Fruit fly (Drosophila melanogaster) whole organism, embryonic: ENCODE data around the gene yl.

ENCODE experiments used
- Abd-B ChIP-seq: fragments of 200-800 bp; sonication (Bioruptor generic); optimal IDR thresholded peaks from 2 replicates; lab custom pipeline; 2018; ENCODE audit warnings: missing biosample characterization, mild to moderate bottlenecking, missing genetic modification characterization, moderate library complexity
- B-H1 ChIP-seq: fragments of 200-800 bp; sonication (Bioruptor generic); IDR thresholded peaks from 3 replicates; pipeline ENCODE4 v1.3.6; 2022; ENCODE audit warnings: missing biosample characterization, missing genetic modification characterization
- BEAF-32 ChIP-seq: fragments of 200-800 bp; sonication (Bioruptor generic); optimal IDR thresholded peaks from 3 replicates; lab custom pipeline; 2017; ENCODE audit warnings: missing biosample characterization, missing genetic modification characterization, mild to moderate bottlenecking, moderate library complexity, missing genetic modification reagents
- CG12071 ChIP-seq: fragments of 200-800 bp; sonication (Bioruptor generic); optimal IDR thresholded peaks from 3 replicates; lab custom pipeline; 2018; ENCODE audit warnings: missing biosample characterization, mild to moderate bottlenecking, missing genetic modification characterization
- CG12155 ChIP-seq: fragments of 200-800 bp; sonication (Bioruptor generic); optimal IDR thresholded peaks from 3 replicates; lab custom pipeline; 2016; ENCODE audit warnings: missing biosample characterization, missing genetic modification characterization
- CG12391 ChIP-seq: fragments of 200-800 bp; sonication (Bioruptor generic); optimal IDR thresholded peaks from 3 replicates; lab custom pipeline; 2018; ENCODE audit warnings: missing biosample characterization, mild to moderate bottlenecking, missing genetic modification characterization, moderate library complexity
- CG13775 ChIP-seq: fragments of 200-800 bp; sonication (Bioruptor generic); optimal IDR thresholded peaks from 3 replicates; lab custom pipeline; 2017; ENCODE audit warnings: missing biosample characterization, mild to moderate bottlenecking, missing genetic modification characterization
- CG17359 ChIP-seq: fragments of 200-800 bp; sonication (Bioruptor generic); optimal IDR thresholded peaks from 3 replicates; lab custom pipeline; 2018; ENCODE audit warnings: missing biosample characterization, mild to moderate bottlenecking, missing genetic modification characterization, moderate library complexity
- CG30020 ChIP-seq: fragments of 200-800 bp; optimal IDR thresholded peaks from 2 replicates; lab custom pipeline; 2019; ENCODE audit warnings: missing biosample characterization, mild to moderate bottlenecking, missing genetic modification characterization, moderate library complexity
- CG32532 ChIP-seq: fragments of 200-800 bp; sonication (Bioruptor generic); IDR thresholded peaks from 2 replicates; pipeline ENCODE4 v1.3.6; 2022; ENCODE audit warnings: missing biosample characterization, missing genetic modification characterization
- CG33557 ChIP-seq: fragments of 200-800 bp; sonication (Bioruptor generic); optimal IDR thresholded peaks from 2 replicates; lab custom pipeline; 2019; ENCODE audit warnings: missing biosample characterization, mild to moderate bottlenecking, missing genetic modification characterization, moderate library complexity
- CG4617 ChIP-seq: fragments of 200-800 bp; sonication (Bioruptor generic); optimal IDR thresholded peaks from 3 replicates; lab custom pipeline; 2016; ENCODE audit warnings: missing biosample characterization, missing genetic modification characterization, borderline replicate concordance
- CG6791 ChIP-seq: fragments of 200-800 bp; sonication (Bioruptor generic); IDR thresholded peaks from 3 replicates; pipeline ENCODE4 v1.3.6; 2022; ENCODE audit warnings: missing biosample characterization, missing genetic modification characterization; ENCODE audit not compliant: partially characterized antibody
- CG7372 ChIP-seq: fragments of 200-800 bp; sonication (Bioruptor generic); IDR thresholded peaks from 2 replicates; pipeline ENCODE4 v1.3.6; 2022; ENCODE audit warnings: missing biosample characterization, missing genetic modification characterization
- CG9437 ChIP-seq: fragments of 200-800 bp; sonication (Bioruptor generic); optimal IDR thresholded peaks from 2 replicates; lab custom pipeline; 2018; ENCODE audit warnings: missing biosample characterization, mild to moderate bottlenecking, missing genetic modification characterization
- CG9727 ChIP-seq: fragments of 200-800 bp; sonication (Bioruptor generic); optimal IDR thresholded peaks from 3 replicates; lab custom pipeline; 2017; ENCODE audit warnings: missing biosample characterization, mild to moderate bottlenecking, missing genetic modification characterization
- CG9817 ChIP-seq: fragments of 200-800 bp; sonication (Bioruptor generic); optimal IDR thresholded peaks from 2 replicates; lab custom pipeline; 2018; ENCODE audit warnings: missing biosample characterization, mild to moderate bottlenecking, missing genetic modification characterization, moderate library complexity
- CoRest ChIP-seq: fragments of 200-800 bp; sonication (Bioruptor generic); optimal IDR thresholded peaks from 3 replicates; lab custom pipeline; 2018; ENCODE audit warnings: missing biosample characterization, mild to moderate bottlenecking, missing genetic modification characterization, moderate library complexity
- Dbx ChIP-seq: fragments of 200-800 bp; sonication (Bioruptor generic); IDR thresholded peaks from 3 replicates; pipeline ENCODE4 v1.3.6; 2022; ENCODE audit warnings: missing biosample characterization, missing genetic modification characterization
- Deaf1 ChIP-seq: fragments of 200-800 bp; optimal IDR thresholded peaks from 3 replicates; lab custom pipeline; 2019; ENCODE audit warnings: missing biosample characterization, mild to moderate bottlenecking, missing genetic modification characterization, moderate library complexity
- Ets65A ChIP-seq: fragments of 200-800 bp; sonication (Bioruptor generic); peaks from one replicate; lab custom pipeline; 2016; ENCODE audit warnings: missing biosample characterization, missing genetic modification characterization
- Med ChIP-seq: fragments of 200-800 bp; sonication (Bioruptor generic); peaks from one replicate; lab custom pipeline; 2016; ENCODE audit warnings: missing biosample characterization, missing genetic modification characterization, mild to moderate bottlenecking, inconsistent platforms, moderate library complexity
- Ssrp ChIP-seq: fragments of 200-800 bp; sonication (Bioruptor generic); optimal IDR thresholded peaks from 2 replicates; lab custom pipeline; 2018; ENCODE audit warnings: missing biosample characterization, mild to moderate bottlenecking, missing genetic modification characterization, moderate library complexity
- Xbp1 ChIP-seq: fragments of 200-800 bp; sonication (Bioruptor generic); optimal IDR thresholded peaks from 3 replicates; lab custom pipeline; 2016; ENCODE audit warnings: missing biosample characterization, mild to moderate bottlenecking, missing genetic modification characterization
- amos ChIP-seq: fragments of 200-800 bp; sonication (Bioruptor generic); IDR thresholded peaks from 2 replicates; pipeline ENCODE4 v1.3.6; 2022; ENCODE audit warnings: missing biosample characterization, missing genetic modification characterization; ENCODE audit not compliant: partially characterized antibody
- ara ChIP-seq: fragments of 200-800 bp; sonication (Bioruptor generic); IDR thresholded peaks from 2 replicates; pipeline ENCODE4 v1.3.6; 2022; ENCODE audit warnings: missing biosample characterization, missing genetic modification characterization
- chif ChIP-seq, 2 experiments: fragments of 200-800 bp; sonication (Bioruptor generic); optimal IDR thresholded peaks; 3 replicates each; lab custom pipeline; 2016; ENCODE audit warnings: missing biosample characterization in 2 of 2, missing genetic modification characterization in 2 of 2
- emc ChIP-seq: fragments of 200-800 bp; sonication (Bioruptor generic); optimal IDR thresholded peaks from 2 replicates; lab custom pipeline; 2016; ENCODE audit warnings: missing biosample characterization, missing genetic modification characterization
- fd3F ChIP-seq: fragments of 200-800 bp; sonication (Bioruptor generic); optimal IDR thresholded peaks from 2 replicates; lab custom pipeline; 2018; ENCODE audit warnings: missing biosample characterization, mild to moderate bottlenecking, missing genetic modification characterization, moderate library complexity
- fd96Cb ChIP-seq: fragments of 200-800 bp; sonication (Bioruptor generic); optimal IDR thresholded peaks from 2 replicates; lab custom pipeline; 2018; ENCODE audit warnings: missing biosample characterization, mild to moderate bottlenecking, missing genetic modification characterization, moderate library complexity
- hb ChIP-seq: fragments of 200-800 bp; sonication (Bioruptor generic); IDR thresholded peaks from 3 replicates; pipeline ENCODE4 v1.3.6; 2022; ENCODE audit warnings: missing biosample characterization, missing genetic modification characterization; ENCODE audit not compliant: partially characterized antibody
- hbn ChIP-seq: fragments of 200-800 bp; sonication (Bioruptor generic); IDR thresholded peaks from 2 replicates; pipeline ENCODE4 v1.3.6; 2022; ENCODE audit warnings: missing biosample characterization, missing genetic modification characterization; ENCODE audit not compliant: partially characterized antibody
- lilli ChIP-seq: fragments of 200-800 bp; sonication (Bioruptor generic); optimal IDR thresholded peaks from 3 replicates; lab custom pipeline; 2016; ENCODE audit warnings: missing biosample characterization, missing genetic modification characterization
- mld ChIP-seq: fragments of 200-800 bp; sonication (Bioruptor generic); IDR thresholded peaks from 3 replicates; pipeline ENCODE4 v1.3.6; 2022; ENCODE audit warnings: missing biosample characterization, missing genetic modification characterization; ENCODE audit not compliant: partially characterized antibody
- nmo ChIP-seq: fragments of 200-800 bp; sonication (Bioruptor generic); optimal IDR thresholded peaks from 2 replicates; lab custom pipeline; 2018; ENCODE audit warnings: missing biosample characterization, mild to moderate bottlenecking, missing genetic modification characterization, moderate library complexity
- odd ChIP-seq: fragments of 200-800 bp; sonication (Bioruptor generic); optimal IDR thresholded peaks from 2 replicates; lab custom pipeline; 2017; ENCODE audit warnings: missing biosample characterization, mild to moderate bottlenecking, missing genetic modification characterization
- pan ChIP-seq, 4 experiments: fragments of >200 bp in 3 of 4; fragments of 200-800 bp in 1 of 4; sonication (Bioruptor generic) in 1 of 4; optimal IDR thresholded peaks in 3 of 4; IDR thresholded peaks in 1 of 4; 2 replicates each; pipeline versions ENCODE4 v1.3.6 to Lab custom; 2017 to 2022; ENCODE audit warnings: missing biosample characterization in 2 of 4, missing genetic modification characterization in 2 of 4, mixed read lengths in 1 of 4
- phol ChIP-seq: fragments of 200-800 bp; sonication (Bioruptor generic); optimal IDR thresholded peaks from 3 replicates; lab custom pipeline; 2018; ENCODE audit warnings: missing biosample characterization, mild to moderate bottlenecking, missing genetic modification characterization, moderate library complexity
- prd ChIP-seq, 3 experiments: fragments of >200 bp in 2 of 3; fragments of 200-800 bp in 1 of 3; sonication (Bioruptor generic) in 1 of 3; optimal IDR thresholded peaks in 2 of 3; IDR thresholded peaks in 1 of 3; 2 replicates in 2 of 3; 3 replicates in 1 of 3; pipeline versions ENCODE4 v1.3.6 to Lab custom; 2017 to 2022; ENCODE audit warnings: missing biosample characterization in 1 of 3, missing genetic modification characterization in 1 of 3
- run ChIP-seq: fragments of 200-800 bp; sonication (Bioruptor generic); optimal IDR thresholded peaks from 3 replicates; lab custom pipeline; 2018; ENCODE audit warnings: missing biosample characterization, mild to moderate bottlenecking, missing genetic modification characterization
- shn ChIP-seq: fragments of 200-800 bp; sonication (Bioruptor generic); optimal IDR thresholded peaks from 3 replicates; lab custom pipeline; 2016; ENCODE audit warnings: missing biosample characterization, missing genetic modification characterization
- sisA ChIP-seq: fragments of 200-800 bp; sonication (Bioruptor generic); IDR thresholded peaks from 2 replicates; pipeline ENCODE4 v1.3.6; 2022; ENCODE audit warnings: missing biosample characterization, missing genetic modification characterization
- slbo ChIP-seq: fragments of 200-800 bp; sonication (Bioruptor generic); IDR thresholded peaks from 2 replicates; pipeline ENCODE4 v1.3.6; 2022; ENCODE audit warnings: missing biosample characterization, missing genetic modification characterization
- sug ChIP-seq: fragments of 200-800 bp; optimal IDR thresholded peaks from 2 replicates; lab custom pipeline; 2019; ENCODE audit warnings: missing biosample characterization, mild to moderate bottlenecking, missing genetic modification characterization, moderate library complexity
- tna ChIP-seq: fragments of 200-800 bp; sonication (Bioruptor generic); IDR thresholded peaks from 2 replicates; pipeline ENCODE4 v1.3.6; 2022; ENCODE audit warnings: missing biosample characterization, missing genetic modification characterization; ENCODE audit not compliant: partially characterized antibody
- zen ChIP-seq: fragments of 200-800 bp; sonication (Bioruptor generic); optimal IDR thresholded peaks from 3 replicates; lab custom pipeline; 2018; ENCODE audit warnings: missing biosample characterization, mild to moderate bottlenecking, missing genetic modification characterization, moderate library complexity
- zf30C ChIP-seq: fragments of 200-800 bp; sonication (Bioruptor generic); optimal IDR thresholded peaks from 3 replicates; lab custom pipeline; 2018; ENCODE audit warnings: missing biosample characterization, mild to moderate bottlenecking, missing genetic modification characterization

Gene yl

DNA sequence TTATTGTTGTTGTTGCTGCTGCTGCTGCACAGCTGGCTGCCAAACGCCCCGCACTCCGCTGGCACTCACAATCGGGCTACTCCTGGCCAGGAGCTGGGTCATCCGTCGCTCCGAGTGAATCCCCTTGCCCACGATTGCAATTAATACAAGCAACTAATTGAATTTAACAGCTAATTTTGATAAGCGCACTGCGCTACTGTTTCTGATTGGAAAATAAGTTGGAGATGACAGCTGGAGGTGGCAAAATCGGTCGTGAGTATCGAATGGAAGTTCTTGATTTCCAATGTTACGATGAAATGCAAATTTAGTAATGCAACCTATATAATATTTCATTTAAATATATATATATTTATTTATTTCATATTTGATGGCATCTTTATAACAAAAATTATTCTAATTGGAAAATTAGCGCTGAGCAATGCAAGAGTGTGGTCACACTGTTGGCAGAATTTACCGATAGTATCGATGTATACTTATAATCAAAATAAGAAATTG, 40.9 kb downstream of the yl start, which contains the start of gene CG42271 (continued):
- TF ChIP-seq CG33557 = peak; percentile 25
- TF ChIP-seq CG17359 = peak; percentile 34
- peak; percentile 57 for TF ChIP-seq CG30020 (tag; lab: Kevin White, UChicago)
- TF ChIP-seq CG13775 (GFP tag; lab: Kevin White, UChicago) = peak; percentile 69
- TF ChIP-seq hb (GFP tag; lab: Robert Waterston, UW) = peak; percentile 93
- TF ChIP-seq prd (optimal IDR thresholded peaks at IDR 0.05; lab: Kevin White, UChicago) = no peak
- TF ChIP-seq prd (GFP tag; IDR thresholded peaks at IDR 0.05; lab: Robert Waterston, UW) = peak; percentile 65; the same call in 2 of the 3 replicates
- TF ChIP-seq phol (tag; lab: Kevin White, UChicago) = peak; percentile 64
- no peak for TF ChIP-seq emc
- TF ChIP-seq ara = peak; percentile 33; the same call in 1 of the 2 replicates
- peak; percentile 87 for TF ChIP-seq mld
- TF ChIP-seq sisA (GFP tag; lab: Robert Waterston, UW) = no peak
- TF ChIP-seq B-H1 (GFP tag; lab: Robert Waterston, UW) = no peak
- TF ChIP-seq CG32532 = peak; percentile 29; the same call in 1 of the 2 replicates
- peak; percentile 14 for TF ChIP-seq Deaf1 (tag; lab: Kevin White, UChicago)
- no peak for TF ChIP-seq run
- peak; percentile 52 for TF ChIP-seq slbo
- TF ChIP-seq CG4617 (GFP tag; lab: Kevin White, UChicago) = peak; percentile 50
- TF ChIP-seq Dbx (GFP tag; lab: Robert Waterston, UW) = peak; percentile 44; the same call in 1 of the 3 replicates
- TF ChIP-seq CG7372 (GFP tag; lab: Robert Waterston, UW) = peak; percentile 35; the same call in 1 of the 2 replicates
- no peak for TF ChIP-seq chif (GFP tag; optimal IDR thresholded peaks at IDR 0.05; lab: Kevin White, UChicago)
- peak; percentile 60 for TF ChIP-seq Med (GFP tag; lab: Kevin White, UChicago)
- TF ChIP-seq fd96Cb (tag; lab: Kevin White, UChicago) = peak; percentile 16
- TF ChIP-seq sug (tag; lab: Kevin White, UChicago) = peak; percentile 63
- no peak for TF ChIP-seq CG12071 (GFP tag; lab: Kevin White, UChicago)
- peak; percentile 36 for TF ChIP-seq fd3F
- peak; percentile 38 for TF ChIP-seq CG9437 (GFP tag; lab: Kevin White, UChicago)
- TF ChIP-seq CG12155 (GFP tag; lab: Kevin White, UChicago) = no peak
- peak; percentile 86 for TF ChIP-seq hbn (GFP tag; lab: Robert Waterston, UW)
- TF ChIP-seq CoRest = peak; percentile 76
- no peak for TF ChIP-seq zf30C
- peak; percentile 89 for TF ChIP-seq amos (GFP tag; lab: Robert Waterston, UW)
- TF ChIP-seq odd (GFP tag; lab: Kevin White, UChicago) = peak; percentile 7
- peak; percentile 40 for TF ChIP-seq Ssrp
- TF ChIP-seq CG6791 = peak; percentile 81
- TF ChIP-seq Ets65A (GFP tag; lab: Kevin White, UChicago) = peak; percentile 58
- TF ChIP-seq CG9817 (tag; lab: Kevin White, UChicago) = peak; percentile 57
- peak; percentile 86 for TF ChIP-seq tna
- TF ChIP-seq CG12391 = peak; percentile 65
- TF ChIP-seq zen (tag; lab: Kevin White, UChicago) = peak; percentile 53
- TF ChIP-seq shn = no peak
- peak; percentile 75 for TF ChIP-seq nmo (GFP tag; lab: Kevin White, UChicago)
- TF ChIP-seq pan (optimal IDR thresholded peaks at IDR 0.05; lab: Kevin White, UChicago) = no peak
- TF ChIP-seq pan (GFP tag; optimal IDR thresholded peaks at IDR 0.05 in 1 of 2, IDR thresholded peaks at IDR 0.05 in 1 of 2) = peak in 1 of 2 experiments; percentile 6
- peak; percentile 8 for TF ChIP-seq lilli (GFP tag; lab: Kevin White, UChicago)
- peak; percentile 64 for TF ChIP-seq CG9727 (GFP tag; lab: Kevin White, UChicago)
- TF ChIP-seq Xbp1 (GFP tag; lab: Kevin White, UChicago) = peak; percentile 41
- TF ChIP-seq BEAF-32 (GFP tag; lab: Kevin White, UChicago) = peak; percentile 82
- TF ChIP-seq Abd-B (GFP tag; lab: Kevin White, UChicago) = peak; percentile 41
